Fruit fly (Drosophila melanogaster): Measurements from ENCODE around the gene CG4116.
A peak's percentile ranks its signal among the peaks of the same experiment; 100 is the strongest.

CG4116 gene

dm6 chrX:3024375-3025192, 42.8 kb downstream of the CG4116 start (continued):
- no peak for TF ChIP-seq pan (optimal IDR thresholded peaks at IDR 0.05)
- no peak for TF ChIP-seq CG9705 (GFP tag; optimal IDR thresholded peaks at IDR 0.05)
- no peak for TF ChIP-seq dsf (GFP tag; optimal IDR thresholded peaks at IDR 0.05; ENCODE audit: borderline replicate concordance)
- peak; percentile 36 for TF ChIP-seq rgr (GFP tag; optimal IDR thresholded peaks at IDR 0.05)
- no peak for TF ChIP-seq jim (GFP tag; optimal IDR thresholded peaks at IDR 0.05)
- peak; percentile 44 for TF ChIP-seq dmrt93B (GFP tag; optimal IDR thresholded peaks at IDR 0.05)
- TF ChIP-seq Dfd (GFP tag; optimal IDR thresholded peaks at IDR 0.05), result no peak

dm6 chrX:3022464-3022863, 44.9 kb downstream of the CG4116 start:
- TF ChIP-seq h (GFP tag; optimal IDR thresholded peaks at IDR 0.05) (no peak), sv (GFP tag; optimal IDR thresholded peaks at IDR 0.05) (peak; percentile 29), Hnf4 (GFP tag; optimal IDR thresholded peaks at IDR 0.05) (no peak), N (GFP tag; optimal IDR thresholded peaks at IDR 0.05) (no peak)

dm6 chrX:3021542-3021941, 45.8 kb downstream of the CG4116 start:
- TF ChIP-seq foxo (GFP tag; optimal IDR thresholded peaks at IDR 0.05), result no peak
- no peak for TF ChIP-seq rgr (GFP tag; optimal IDR thresholded peaks at IDR 0.05)
- no peak for TF ChIP-seq OdsH (GFP tag; optimal IDR thresholded peaks at IDR 0.05)
- TF ChIP-seq dsf (GFP tag; optimal IDR thresholded peaks at IDR 0.05; ENCODE audit: borderline replicate concordance), result no peak
- no peak for TF ChIP-seq Abd-B (GFP tag; optimal IDR thresholded peaks at IDR 0.05)
- TF ChIP-seq Myc (optimal IDR thresholded peaks at IDR 0.05), result no peak
- no peak for TF ChIP-seq brk (GFP tag; optimal IDR thresholded peaks at IDR 0.05)
- TF ChIP-seq pan (optimal IDR thresholded peaks at IDR 0.05), result no peak
- no peak for TF ChIP-seq sv (GFP tag; optimal IDR thresholded peaks at IDR 0.05)
- no peak for TF ChIP-seq woc (GFP tag; optimal IDR thresholded peaks at IDR 0.05)
- TF ChIP-seq psq (GFP tag; optimal IDR thresholded peaks at IDR 0.05), result no peak
- TF ChIP-seq dmrt93B (GFP tag; optimal IDR thresholded peaks at IDR 0.05), result no peak

- peak; percentile 4 for TF ChIP-seq sv (GFP tag; optimal IDR thresholded peaks at IDR 0.05)
- TF ChIP-seq usp (GFP tag; optimal IDR thresholded peaks at IDR 0.05), result no peak
- no peak for TF ChIP-seq N (GFP tag; optimal IDR thresholded peaks at IDR 0.05)
- TF ChIP-seq Hnf4 (GFP tag; optimal IDR thresholded peaks at IDR 0.05), result no peak
- TF ChIP-seq Vsx2 (GFP tag; optimal IDR thresholded peaks at IDR 0.05; ENCODE audit: partially characterized antibody), result no peak
- TF ChIP-seq CG9705 (GFP tag; optimal IDR thresholded peaks at IDR 0.05), result no peak
Observed at dm6 chrX:3019334-3019978, 47.9 kb downstream of the CG4116 start.

dm6 chrX:3018670-3019069, 48.7 kb downstream of the CG4116 start:
- TF ChIP-seq br (GFP tag; optimal IDR thresholded peaks at IDR 0.05) (peak; percentile 80), h (GFP tag; optimal IDR thresholded peaks at IDR 0.05) (peak; percentile 84), rgr (GFP tag; optimal IDR thresholded peaks at IDR 0.05) (peak; percentile 77), CrebA (GFP tag; optimal IDR thresholded peaks at IDR 0.05; ENCODE audit: borderline replicate concordance) (peak; percentile 37), fru (GFP tag; optimal IDR thresholded peaks at IDR 0.05) (peak; percentile 93), Sp1 (GFP tag; optimal IDR thresholded peaks at IDR 0.05) (peak; percentile 87), pan (optimal IDR thresholded peaks at IDR 0.05) (no peak), Myc (optimal IDR thresholded peaks at IDR 0.05) (no peak), Vsx2 (GFP tag; optimal IDR thresholded peaks at IDR 0.05; ENCODE audit: partially characterized antibody) (no peak), dl (GFP tag; optimal IDR thresholded peaks at IDR 0.05; ENCODE audit: insufficient read depth in 1 of 2, partially characterized antibody in 2 of 2) (no peak), N (GFP tag; optimal IDR thresholded peaks at IDR 0.05) (no peak), Jra (GFP tag; optimal IDR thresholded peaks at IDR 0.05) (peak; percentile 43), CG32264 (GFP tag; optimal IDR thresholded peaks at IDR 0.05) (peak; percentile 71), sage (GFP tag; optimal IDR thresholded peaks at IDR 0.05) (peak; percentile 68), Hnf4 (GFP tag; optimal IDR thresholded peaks at IDR 0.05) (peak; percentile 75), ey (GFP tag; optimal IDR thresholded peaks at IDR 0.05) (peak; percentile 84), foxo (GFP tag; optimal IDR thresholded peaks at IDR 0.05) (peak in 1 of 2 experiments; percentile 86), OdsH (GFP tag; optimal IDR thresholded peaks at IDR 0.05) (peak; percentile 74), tai (GFP tag; optimal IDR thresholded peaks at IDR 0.05) (peak; percentile 11), Dif (GFP tag; optimal IDR thresholded peaks at IDR 0.05; ENCODE audit: partially characterized antibody) (no peak), HLH106 (tag; optimal IDR thresholded peaks at IDR 0.05) (peak; percentile 78), GATAd (GFP tag; optimal IDR thresholded peaks at IDR 0.05) (no peak), jim (GFP tag; optimal IDR thresholded peaks at IDR 0.05) (no peak), lola (GFP tag; optimal IDR thresholded peaks at IDR 0.05) (no peak), sv (GFP tag; optimal IDR thresholded peaks at IDR 0.05) (no peak), woc (GFP tag; optimal IDR thresholded peaks at IDR 0.05) (peak; percentile 88), Hr83 (GFP tag; optimal IDR thresholded peaks at IDR 0.05; ENCODE audit: poor library complexity, severe bottlenecking) (no peak), dmrt93B (GFP tag; optimal IDR thresholded peaks at IDR 0.05) (peak; percentile 65), psq (GFP tag; optimal IDR thresholded peaks at IDR 0.05) (peak; percentile 79), brk (GFP tag; optimal IDR thresholded peaks at IDR 0.05) (peak; percentile 69), Rel (GFP tag; optimal IDR thresholded peaks at IDR 0.05) (peak; percentile 4), Rel (tag; optimal IDR thresholded peaks at IDR 0.05) (peak; percentile 30), Abd-B (GFP tag; optimal IDR thresholded peaks at IDR 0.05) (no peak)
